Worm (Caenorhabditis elegans): ENCODE data around the gene hlh-11.

Gene hlh-11

DNA sequence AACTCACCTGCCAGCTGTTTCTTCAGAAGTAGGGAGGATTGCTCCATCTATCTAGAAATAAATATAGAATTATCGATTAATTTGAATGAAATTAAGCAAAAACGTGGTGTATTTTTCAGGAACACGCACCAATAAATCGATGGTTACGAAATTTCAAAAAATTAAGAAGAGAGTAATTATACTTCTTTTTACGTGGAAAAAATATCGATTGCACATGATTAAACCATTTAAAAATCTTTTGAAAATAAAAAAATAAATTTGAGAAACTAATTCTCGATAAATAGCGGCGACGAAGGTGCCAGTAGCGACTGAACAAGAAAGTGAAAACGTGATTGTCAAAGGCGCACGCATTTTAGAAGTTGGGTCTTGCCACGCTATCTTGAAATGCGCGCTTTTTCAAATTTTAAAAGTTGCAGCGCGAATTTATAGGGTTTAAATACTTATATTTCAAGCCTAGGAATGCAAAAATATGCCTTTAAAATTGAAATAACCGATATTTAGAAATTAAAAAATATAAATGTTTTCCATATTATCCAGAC, 11.7 kb downstream of the hlh-11 start, which contains the start of gene ubc-7:
TSS of gene ubc-7 (minus strand) at position 51 of the 539 bp plus-strand sequence.
- peak; percentile 19 for TF ChIP-seq mab-5 (tag; optimal IDR thresholded peaks at IDR 0.05)
- TF ChIP-seq lin-32 (GFP tag; optimal IDR thresholded peaks at IDR 0.05) = no peak
- TF ChIP-seq ceh-83 (GFP tag; optimal IDR thresholded peaks at IDR 0.05) = no peak
- peak; percentile 13 for TF ChIP-seq sptf-1 (tag; optimal IDR thresholded peaks at IDR 0.05)
- TF ChIP-seq pha-4 (tag; optimal IDR thresholded peaks at IDR 0.05) = peak; percentile 70
- peak; percentile 5 for TF ChIP-seq unc-120 (tag; optimal IDR thresholded peaks at IDR 0.05; ENCODE audit: poor library complexity, severe bottlenecking)
- TF ChIP-seq nhr-76 (tag; optimal IDR thresholded peaks at IDR 0.05) = no peak
- TF ChIP-seq nhr-2 (tag; optimal IDR thresholded peaks at IDR 0.05) = no peak
- TF ChIP-seq lin-13 (tag; optimal IDR thresholded peaks at IDR 0.05) = peak; percentile 8
- peak; percentile 77 for TF ChIP-seq lsy-2 (tag; optimal IDR thresholded peaks at IDR 0.05)
- peak; percentile 75 for TF ChIP-seq mep-1 (tag; optimal IDR thresholded peaks at IDR 0.05)
- peak; percentile 67 for TF ChIP-seq ces-1 (GFP tag; optimal IDR thresholded peaks at IDR 0.05)
- peak; percentile 63 for TF ChIP-seq nhr-237 (tag; optimal IDR thresholded peaks at IDR 0.05)
- TF ChIP-seq blmp-1 (tag; optimal IDR thresholded peaks at IDR 0.05) = peak; percentile 85
- no peak for TF ChIP-seq snpc-4 (tag; optimal IDR thresholded peaks at IDR 0.05)

DNA sequence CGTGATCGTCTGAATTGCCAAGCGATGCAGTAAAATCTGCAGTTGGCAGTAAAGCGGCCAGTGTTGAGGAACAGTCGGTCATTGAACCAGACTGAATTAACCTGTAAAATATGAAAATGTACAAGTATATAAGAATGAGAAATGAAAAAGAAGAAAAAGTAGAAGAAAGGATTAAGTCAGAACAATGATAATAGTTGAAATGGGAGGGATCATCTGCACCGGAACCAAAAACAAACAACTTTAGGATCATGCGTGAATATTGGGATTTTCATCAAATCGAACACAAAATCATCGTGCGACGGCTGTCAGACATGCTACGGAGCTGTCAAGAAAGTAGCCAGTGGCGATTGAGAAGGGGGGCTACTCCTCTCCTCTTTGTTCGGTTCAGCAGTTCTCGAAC, 17.5 kb downstream of the hlh-11 start, which contains the start of gene gei-13:
TSS of gene gei-13 (minus strand) at position 101 of the 400 bp plus-strand sequence.
- no peak for TF ChIP-seq ceh-39 (tag; optimal IDR thresholded peaks at IDR 0.05)
- no peak for TF ChIP-seq unc-120 (tag; optimal IDR thresholded peaks at IDR 0.05; ENCODE audit: poor library complexity, severe bottlenecking)
- no peak for TF ChIP-seq hlh-1 (tag; optimal IDR thresholded peaks at IDR 0.05)
- TF ChIP-seq mab-5 (tag; optimal IDR thresholded peaks at IDR 0.05) = no peak
- no peak for TF ChIP-seq lin-13 (tag; optimal IDR thresholded peaks at IDR 0.05)
- TF ChIP-seq elt-3 (tag; optimal IDR thresholded peaks at IDR 0.05) = no peak
- TF ChIP-seq nhr-76 (tag; optimal IDR thresholded peaks at IDR 0.05) = no peak
- TF ChIP-seq pha-4 (tag; optimal IDR thresholded peaks at IDR 0.05) = no peak
- TF ChIP-seq ceh-83 (GFP tag; optimal IDR thresholded peaks at IDR 0.05) = no peak
- no peak for TF ChIP-seq sptf-1 (tag; optimal IDR thresholded peaks at IDR 0.05)
- TF ChIP-seq elt-1 (tag; optimal IDR thresholded peaks at IDR 0.05; ENCODE audit: borderline replicate concordance, insufficient read depth) = no peak
- TF ChIP-seq ces-1 (GFP tag; optimal IDR thresholded peaks at IDR 0.05) = no peak
- no peak for TF ChIP-seq sem-2 (GFP tag; optimal IDR thresholded peaks at IDR 0.05)
- TF ChIP-seq M03D4.4 (tag; optimal IDR thresholded peaks at IDR 0.05) = no peak
- no peak for TF ChIP-seq ceh-43 (GFP tag; optimal IDR thresholded peaks at IDR 0.05)
- no peak for TF ChIP-seq nhr-2 (tag; optimal IDR thresholded peaks at IDR 0.05)
- no peak for TF ChIP-seq flh-1 (GFP tag; optimal IDR thresholded peaks at IDR 0.05)
- no peak for TF ChIP-seq zip-8 (tag; optimal IDR thresholded peaks at IDR 0.05)
- no peak for TF ChIP-seq mls-2 (tag; optimal IDR thresholded peaks at IDR 0.05)

ce11 chrIII:9638159-9638754, 18.7 kb downstream of the hlh-11 start:
- TF ChIP-seq flh-1 (GFP tag; optimal IDR thresholded peaks at IDR 0.05) (no peak), nhr-28 (tag; optimal IDR thresholded peaks at IDR 0.05) (no peak), tbx-8 (GFP tag; optimal IDR thresholded peaks at IDR 0.05) (no peak), hlh-1 (tag; optimal IDR thresholded peaks at IDR 0.05) (no peak), lin-13 (tag; optimal IDR thresholded peaks at IDR 0.05) (no peak), ham-2 (GFP tag; optimal IDR thresholded peaks at IDR 0.05) (no peak), nhr-76 (tag; optimal IDR thresholded peaks at IDR 0.05) (no peak), pha-4 (tag; optimal IDR thresholded peaks at IDR 0.05) (no peak)

ce11 chrIII:9639281-9640050, 20.0 kb downstream of the hlh-11 start:
- TF ChIP-seq blmp-1 (tag; optimal IDR thresholded peaks at IDR 0.05) = peak; percentile 43
- no peak for TF ChIP-seq mep-1 (tag; optimal IDR thresholded peaks at IDR 0.05)
- TF ChIP-seq ham-2 (GFP tag; optimal IDR thresholded peaks at IDR 0.05) = no peak

ce11 chrIII:9642110-9642509, 22.6 kb downstream of the hlh-11 start:
- TF ChIP-seq ham-2 (GFP tag; optimal IDR thresholded peaks at IDR 0.05) = peak; percentile 87
- peak; percentile 58 for TF ChIP-seq elt-1 (tag; optimal IDR thresholded peaks at IDR 0.05; ENCODE audit: borderline replicate concordance, insufficient read depth)
- no peak for TF ChIP-seq bed-3 (GFP tag; optimal IDR thresholded peaks at IDR 0.05)

Measured in whole organism, mixed stage, embryonic.